Worm (Caenorhabditis elegans): Measurements from ENCODE around the gene Y79H2A.12.
A peak's percentile ranks its signal among the peaks of the same experiment; 100 is the strongest.

Gene Y79H2A.12

DNA sequence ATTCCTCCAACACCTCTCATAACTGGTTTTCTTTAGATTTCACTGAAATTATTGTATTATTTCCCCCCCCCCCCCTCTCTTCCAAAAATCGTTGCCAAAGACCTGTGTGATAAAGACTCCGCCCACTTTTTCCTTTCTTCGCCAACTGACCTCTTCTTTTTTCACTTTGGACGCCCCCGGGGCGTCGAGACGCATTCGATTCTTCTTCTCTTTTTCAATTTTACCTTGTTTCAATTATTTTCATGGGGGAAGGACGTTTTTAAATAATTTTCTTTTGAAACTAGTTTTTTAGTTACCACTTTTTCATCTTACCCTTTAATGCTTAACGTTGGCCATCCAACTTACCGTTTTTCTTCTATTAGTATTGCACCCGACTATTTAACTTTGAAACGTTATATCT lies 10.7 kb downstream of the Y79H2A.12 start:
- no peak for TF ChIP-seq hnd-1 (tag; optimal IDR thresholded peaks at IDR 0.05)
- TF ChIP-seq B0310.2 (tag; optimal IDR thresholded peaks at IDR 0.05) = no peak
- no peak for TF ChIP-seq hmbx-1 (tag; optimal IDR thresholded peaks at IDR 0.05)
- TF ChIP-seq tbx-11 (GFP tag; IDR thresholded peaks at IDR 0.05) = no peak
- no peak for TF ChIP-seq pes-1 (GFP tag; IDR thresholded peaks at IDR 0.05)

DNA sequence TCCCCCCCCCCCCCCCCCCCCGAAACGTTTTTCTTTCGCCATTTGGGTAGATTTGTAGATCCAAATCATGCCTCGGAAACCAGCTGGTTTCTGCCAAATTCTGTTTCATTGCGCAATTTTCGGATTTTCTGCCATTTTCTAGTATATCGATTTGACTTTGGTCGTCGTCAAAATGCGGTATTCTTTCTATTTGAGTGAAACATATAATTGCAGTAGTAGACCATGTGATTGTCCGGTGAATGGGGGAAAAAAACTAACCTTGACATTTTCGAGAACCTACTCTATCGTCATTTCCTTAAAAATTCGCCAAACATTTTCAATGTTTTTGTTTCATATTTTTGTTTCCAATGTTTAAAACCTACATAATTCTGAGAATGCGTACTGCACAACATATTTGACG lies 13.1 kb downstream of the Y79H2A.12 start:
- TF ChIP-seq B0310.2 (tag; optimal IDR thresholded peaks at IDR 0.05) = no peak
- TF ChIP-seq hmg-4 (GFP tag; optimal IDR thresholded peaks at IDR 0.05) = no peak
- no peak for TF ChIP-seq ets-7 (tag; optimal IDR thresholded peaks at IDR 0.05)
- TF ChIP-seq aly-1 (tag; optimal IDR thresholded peaks at IDR 0.05) = no peak
- TF ChIP-seq hmbx-1 (tag; optimal IDR thresholded peaks at IDR 0.05) = no peak
- TF ChIP-seq F13C5.2 (tag; optimal IDR thresholded peaks at IDR 0.05) = no peak
- TF ChIP-seq flt-1 (GFP tag; IDR thresholded peaks at IDR 0.05) = no peak
- TF ChIP-seq tbx-37 (GFP tag; conservative IDR thresholded peaks at IDR 0.05) = no peak
- TF ChIP-seq hnd-1 (tag; optimal IDR thresholded peaks at IDR 0.05) = no peak
- no peak for TF ChIP-seq ama-1 (optimal IDR thresholded peaks at IDR 0.05)
- TF ChIP-seq ceh-13 (GFP tag; optimal IDR thresholded peaks at IDR 0.05) = no peak
- no peak for TF ChIP-seq scrt-1 (GFP tag; IDR thresholded peaks at IDR 0.05)
- no peak for TF ChIP-seq tbx-11 (GFP tag; IDR thresholded peaks at IDR 0.05)
- TF ChIP-seq sea-1 (GFP tag; conservative IDR thresholded peaks at IDR 0.05) = no peak
- TF ChIP-seq pes-1 (GFP tag; IDR thresholded peaks at IDR 0.05) = no peak

DNA sequence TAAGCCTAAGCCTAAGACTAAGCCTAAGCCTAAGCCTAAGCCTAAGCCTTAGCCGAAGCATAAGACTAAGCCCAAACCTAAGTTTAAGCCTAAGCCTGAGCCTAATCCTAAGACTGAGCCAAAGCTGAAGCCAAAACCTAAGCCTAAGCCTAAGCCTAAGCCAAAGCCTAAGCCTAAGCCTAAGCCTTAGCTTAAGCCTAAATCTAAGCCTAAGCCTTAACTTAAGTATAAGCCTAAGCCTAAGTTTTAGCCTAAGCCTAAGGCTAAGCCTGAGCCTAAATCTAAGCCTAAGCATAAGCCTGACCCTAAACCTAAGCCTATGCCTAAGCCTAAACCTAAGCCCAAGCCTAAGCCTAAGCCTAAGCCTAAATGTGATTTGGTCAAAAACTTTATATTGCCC lies 13.5 kb downstream of the Y79H2A.12 start:
- TF ChIP-seq ceh-36 (tag; optimal IDR thresholded peaks at IDR 0.05) (peak; percentile 89), tra-4 (tag; optimal IDR thresholded peaks at IDR 0.05) (no peak)

DNA sequence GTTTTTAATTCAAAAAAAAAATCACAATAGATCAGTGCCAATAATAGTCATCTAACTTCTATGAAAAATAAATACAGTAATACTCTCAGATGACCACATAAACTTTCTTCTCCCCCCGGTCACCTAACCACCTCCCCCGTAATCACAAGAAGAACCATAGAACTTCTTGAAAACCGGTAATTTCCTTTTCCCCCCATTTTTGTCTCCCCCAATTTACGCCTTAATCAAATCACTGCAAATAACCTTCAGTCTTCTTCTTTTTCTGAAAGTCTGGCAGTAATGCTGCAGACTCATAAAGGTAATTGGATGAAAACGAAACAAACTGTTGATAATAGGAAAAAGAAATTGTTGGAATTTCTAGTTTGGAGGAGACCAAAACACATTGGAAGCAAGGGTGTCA lies 14.2 kb downstream of the Y79H2A.12 start:
- TF ChIP-seq sea-1 (GFP tag; conservative IDR thresholded peaks at IDR 0.05) (no peak), hmg-4 (GFP tag; optimal IDR thresholded peaks at IDR 0.05) (no peak), tbx-37 (GFP tag; conservative IDR thresholded peaks at IDR 0.05) (no peak)

DNA sequence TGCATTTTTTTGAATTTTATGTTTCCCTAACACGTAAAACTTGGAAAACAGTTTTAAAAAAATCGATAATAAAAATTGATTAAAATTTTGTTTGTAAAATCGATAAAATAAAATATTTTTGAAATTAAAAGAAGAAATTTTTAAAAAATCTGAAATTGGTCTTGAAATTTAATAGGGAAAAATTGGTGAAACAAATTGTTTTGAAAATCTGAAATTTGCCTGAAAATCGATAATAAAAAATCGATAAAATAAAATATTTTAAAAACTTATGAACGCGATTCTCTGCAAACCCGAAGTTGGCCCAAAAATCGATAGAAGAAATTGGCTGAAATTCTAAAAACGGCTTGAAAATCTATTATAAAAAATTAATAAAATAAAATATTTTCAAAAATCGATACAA lies 15.0 kb downstream of the Y79H2A.12 start:
- TF ChIP-seq aly-1 (tag; optimal IDR thresholded peaks at IDR 0.05) = no peak
- no peak for TF ChIP-seq hmbx-1 (tag; optimal IDR thresholded peaks at IDR 0.05)
- no peak for TF ChIP-seq pes-1 (GFP tag; IDR thresholded peaks at IDR 0.05)
- TF ChIP-seq flt-1 (GFP tag; IDR thresholded peaks at IDR 0.05) = no peak
- TF ChIP-seq sea-1 (GFP tag; conservative IDR thresholded peaks at IDR 0.05) = no peak
- TF ChIP-seq hnd-1 (tag; optimal IDR thresholded peaks at IDR 0.05) = no peak
- no peak for TF ChIP-seq tra-4 (tag; optimal IDR thresholded peaks at IDR 0.05)
- TF ChIP-seq tbx-37 (GFP tag; conservative IDR thresholded peaks at IDR 0.05) = no peak
- TF ChIP-seq tbx-11 (GFP tag; IDR thresholded peaks at IDR 0.05) = no peak
- no peak for TF ChIP-seq ceh-13 (GFP tag; optimal IDR thresholded peaks at IDR 0.05)

DNA sequence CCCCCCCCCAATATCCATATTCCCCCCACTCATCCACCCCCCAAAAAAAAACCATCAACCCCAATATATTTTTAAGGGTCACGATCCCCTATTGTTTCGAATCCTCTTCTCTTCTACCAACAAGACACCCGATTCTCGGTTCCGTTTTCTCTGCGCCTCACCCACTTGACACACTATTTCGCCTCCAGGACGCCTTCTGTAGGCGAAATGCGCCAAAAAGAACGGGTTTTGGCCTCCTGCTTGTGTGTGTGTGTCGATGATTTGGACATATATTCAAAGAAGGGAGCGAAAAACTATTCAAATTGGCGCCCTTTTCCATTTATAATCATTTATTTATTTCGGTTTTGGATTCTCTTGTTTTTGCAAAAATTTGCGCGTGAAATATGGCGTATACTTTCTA lies 15.6 kb downstream of the Y79H2A.12 start:
- TF ChIP-seq ama-1 (optimal IDR thresholded peaks at IDR 0.05) (no peak), B0310.2 (tag; optimal IDR thresholded peaks at IDR 0.05) (no peak), sea-1 (GFP tag; conservative IDR thresholded peaks at IDR 0.05) (no peak), F13C5.2 (tag; optimal IDR thresholded peaks at IDR 0.05) (no peak), scrt-1 (GFP tag; IDR thresholded peaks at IDR 0.05) (no peak), flt-1 (GFP tag; IDR thresholded peaks at IDR 0.05) (no peak), tra-4 (tag; optimal IDR thresholded peaks at IDR 0.05) (no peak), pes-1 (GFP tag; IDR thresholded peaks at IDR 0.05) (no peak), aly-1 (tag; optimal IDR thresholded peaks at IDR 0.05) (no peak), tbx-37 (GFP tag; conservative IDR thresholded peaks at IDR 0.05) (no peak), hmbx-1 (tag; optimal IDR thresholded peaks at IDR 0.05) (no peak), hnd-1 (tag; optimal IDR thresholded peaks at IDR 0.05) (no peak)

DNA sequence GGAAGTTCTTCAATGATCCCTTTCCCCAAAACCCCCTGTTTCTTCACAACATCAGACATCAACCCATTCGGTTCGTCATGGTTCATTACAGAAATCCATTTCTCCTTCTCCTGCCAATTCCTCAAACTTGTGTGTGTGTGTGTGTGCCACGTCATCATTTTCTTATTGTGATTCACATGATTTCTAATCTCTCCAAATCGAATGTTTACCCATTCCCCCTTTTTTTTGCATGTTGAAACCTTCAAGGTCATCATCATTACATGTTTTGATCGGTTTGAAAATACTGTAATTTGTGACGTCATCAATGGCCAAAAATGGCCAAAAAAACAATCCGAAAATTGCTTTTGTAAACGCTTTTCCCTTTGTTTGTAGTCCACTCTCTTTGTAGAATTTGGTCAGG lies 18.9 kb downstream of the Y79H2A.12 start:
- no peak for TF ChIP-seq hmg-4 (GFP tag; optimal IDR thresholded peaks at IDR 0.05)

DNA sequence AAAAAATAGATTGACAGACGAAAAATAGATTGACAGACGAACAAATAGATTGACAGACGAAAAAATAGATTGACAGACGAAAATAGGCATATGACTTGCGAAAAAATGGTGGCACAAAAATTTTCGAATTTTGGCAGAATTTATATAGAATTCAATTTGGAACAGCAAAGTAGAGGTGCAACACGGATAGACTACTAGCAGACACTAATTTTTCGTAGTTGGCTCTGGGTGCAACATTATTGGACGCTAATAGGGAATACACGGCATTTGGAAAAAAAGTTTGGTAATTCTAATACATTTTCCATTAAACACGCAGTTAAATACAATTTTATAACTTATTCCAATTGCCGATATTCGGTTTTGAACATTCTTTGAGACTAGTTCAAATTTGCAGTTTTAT lies 19.3 kb downstream of the Y79H2A.12 start:
- TF ChIP-seq ceh-36 (tag; optimal IDR thresholded peaks at IDR 0.05) (no peak), tra-4 (tag; optimal IDR thresholded peaks at IDR 0.05) (no peak), B0310.2 (tag; optimal IDR thresholded peaks at IDR 0.05) (no peak), flt-1 (GFP tag; IDR thresholded peaks at IDR 0.05) (no peak), tbx-37 (GFP tag; conservative IDR thresholded peaks at IDR 0.05) (no peak), ama-1 (optimal IDR thresholded peaks at IDR 0.05) (no peak), pes-1 (GFP tag; IDR thresholded peaks at IDR 0.05) (no peak), ceh-13 (GFP tag; optimal IDR thresholded peaks at IDR 0.05) (no peak), hmbx-1 (tag; optimal IDR thresholded peaks at IDR 0.05) (no peak), aly-1 (tag; optimal IDR thresholded peaks at IDR 0.05) (no peak), hnd-1 (tag; optimal IDR thresholded peaks at IDR 0.05) (no peak), hmg-4 (GFP tag; optimal IDR thresholded peaks at IDR 0.05) (no peak), scrt-1 (GFP tag; IDR thresholded peaks at IDR 0.05) (no peak)

DNA sequence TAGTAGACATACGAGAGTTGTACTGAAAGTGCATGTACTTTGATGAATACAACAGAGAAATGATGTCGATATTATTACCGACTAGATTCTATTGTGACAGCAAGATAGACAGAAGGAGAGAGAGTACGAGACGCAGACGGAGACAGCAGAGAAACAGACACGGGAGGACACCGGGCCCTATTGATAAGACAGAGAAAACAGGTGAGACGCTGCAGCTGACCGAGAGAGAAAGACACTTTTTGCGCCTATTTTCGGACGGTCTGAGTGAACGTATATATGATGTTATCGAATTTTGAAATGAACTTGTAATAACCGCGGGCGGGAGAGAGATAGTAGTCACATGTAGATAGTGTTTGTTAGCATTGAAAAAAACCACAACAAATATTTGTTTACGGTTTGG lies 25.4 kb downstream of the Y79H2A.12 start:
- TF ChIP-seq ceh-36 (tag; optimal IDR thresholded peaks at IDR 0.05) = no peak
- TF ChIP-seq hmbx-1 (tag; optimal IDR thresholded peaks at IDR 0.05) = no peak
- no peak for TF ChIP-seq ets-7 (tag; optimal IDR thresholded peaks at IDR 0.05)
- TF ChIP-seq ceh-13 (GFP tag; optimal IDR thresholded peaks at IDR 0.05) = no peak
- TF ChIP-seq scrt-1 (GFP tag; IDR thresholded peaks at IDR 0.05) = no peak
- no peak for TF ChIP-seq F13C5.2 (tag; optimal IDR thresholded peaks at IDR 0.05)
- no peak for TF ChIP-seq tbx-37 (GFP tag; conservative IDR thresholded peaks at IDR 0.05)
- TF ChIP-seq tra-4 (tag; optimal IDR thresholded peaks at IDR 0.05) = no peak
- TF ChIP-seq aly-1 (tag; optimal IDR thresholded peaks at IDR 0.05) = no peak
- TF ChIP-seq pes-1 (GFP tag; IDR thresholded peaks at IDR 0.05) = no peak
- no peak for TF ChIP-seq hnd-1 (tag; optimal IDR thresholded peaks at IDR 0.05)
